Worm (Caenorhabditis elegans): ENCODE results near the gene C43F9.11.

DNA sequence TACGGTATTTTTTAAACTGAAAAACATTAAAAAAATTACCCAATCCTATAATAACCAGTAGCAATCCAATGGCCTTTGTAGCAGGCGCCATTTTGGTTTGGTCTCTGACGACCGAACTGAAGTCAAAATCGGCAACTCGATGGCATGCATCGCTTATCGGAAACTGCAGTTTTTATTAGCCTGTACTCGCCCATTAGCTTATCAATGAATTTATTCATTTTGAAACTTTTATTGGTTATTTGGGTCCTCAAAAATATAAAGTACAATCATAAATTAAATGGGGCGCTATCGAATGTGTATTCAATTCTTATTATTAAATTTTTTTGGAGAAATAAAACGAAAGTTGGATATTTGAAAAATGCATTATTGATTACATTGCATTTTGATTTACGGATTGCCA lies 32.1 kb downstream of the C43F9.11 start, which contains the start of gene R09H10.5:
- TF ChIP-seq tbx-11 (GFP tag; IDR thresholded peaks at IDR 0.05) (no peak), pes-1 (GFP tag; IDR thresholded peaks at IDR 0.05) (no peak), flt-1 (GFP tag; IDR thresholded peaks at IDR 0.05) (no peak), hnd-1 (tag; optimal IDR thresholded peaks at IDR 0.05) (no peak), ama-1 (optimal IDR thresholded peaks at IDR 0.05) (no peak), ceh-13 (GFP tag; optimal IDR thresholded peaks at IDR 0.05) (no peak), hmg-4 (GFP tag; optimal IDR thresholded peaks at IDR 0.05) (no peak), tbx-37 (GFP tag; conservative IDR thresholded peaks at IDR 0.05) (no peak), tra-4 (tag; optimal IDR thresholded peaks at IDR 0.05) (no peak), sea-1 (GFP tag; conservative IDR thresholded peaks at IDR 0.05) (no peak)
